Fruit fly (Drosophila melanogaster) Kc167 (cell line): ENCODE measurements around the gene CG9795.

Experiments
- Myc ChIP-seq: fragments of >200 bp; optimal IDR thresholded peaks from 2 replicates; lab custom pipeline; 2017; ENCODE audit warnings: missing external identifiers
- Sin3A ChIP-seq: fragments of >200 bp; optimal IDR thresholded peaks from 2 replicates; lab custom pipeline; 2018; ENCODE audit warnings: missing external identifiers
- h ChIP-seq: fragments of >200 bp; optimal IDR thresholded peaks from 3 replicates; lab custom pipeline; 2018; ENCODE audit warnings: missing external identifiers
- insv ChIP-seq: fragments of >200 bp; optimal IDR thresholded peaks from 3 replicates; lab custom pipeline; 2018; ENCODE audit warnings: missing external identifiers
- psq ChIP-seq: fragments of >200 bp; optimal IDR thresholded peaks from 2 replicates; lab custom pipeline; 2017; ENCODE audit warnings: missing external identifiers
- ttk ChIP-seq: sonication (Bioruptor generic); optimal IDR thresholded peaks from 2 replicates; lab custom pipeline; 2017; ENCODE audit warnings: missing external identifiers

CG9795 gene

DNA sequence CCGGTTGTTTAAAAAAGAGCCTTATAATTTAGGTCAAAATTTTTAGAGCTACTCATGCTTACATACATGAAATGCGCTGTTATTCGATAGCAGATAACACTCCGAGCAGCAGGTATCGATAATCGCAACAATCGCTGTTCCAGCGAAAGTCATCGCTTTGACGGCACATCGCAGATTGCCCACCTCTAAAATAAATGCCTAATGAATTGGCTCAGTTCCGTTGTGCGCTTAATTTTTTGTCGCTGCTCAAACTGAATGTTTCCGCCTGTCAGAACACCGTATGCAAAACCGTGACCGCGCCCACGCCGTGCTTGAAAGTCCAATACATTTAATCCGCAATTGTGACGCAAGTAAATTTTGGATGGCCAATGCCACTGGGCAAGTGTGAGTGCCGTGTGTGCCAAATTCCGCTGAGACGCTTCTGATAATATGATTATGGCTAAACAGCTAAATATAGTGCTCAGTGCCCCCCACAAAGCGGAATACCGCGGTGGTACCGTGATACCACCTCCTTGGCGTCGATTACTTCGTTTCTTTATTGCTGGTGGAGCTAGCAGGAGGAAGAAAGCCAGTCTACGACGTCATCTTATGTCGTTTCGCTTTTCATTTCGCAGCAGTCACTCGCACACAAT lies at the start of gene CG9795:
Gene CG9795, plus strand, starts transcription at position 177 of the 632 bp plus-strand sequence.
- TF ChIP-seq ttk (lab: Kevin White, UChicago) (no peak), Sin3A (no peak), h (lab: Kevin White, UChicago) (no peak), Myc (lab: Kevin White, UChicago) (no peak), insv (lab: Kevin White, UChicago) (no peak), psq (no peak)

DNA sequence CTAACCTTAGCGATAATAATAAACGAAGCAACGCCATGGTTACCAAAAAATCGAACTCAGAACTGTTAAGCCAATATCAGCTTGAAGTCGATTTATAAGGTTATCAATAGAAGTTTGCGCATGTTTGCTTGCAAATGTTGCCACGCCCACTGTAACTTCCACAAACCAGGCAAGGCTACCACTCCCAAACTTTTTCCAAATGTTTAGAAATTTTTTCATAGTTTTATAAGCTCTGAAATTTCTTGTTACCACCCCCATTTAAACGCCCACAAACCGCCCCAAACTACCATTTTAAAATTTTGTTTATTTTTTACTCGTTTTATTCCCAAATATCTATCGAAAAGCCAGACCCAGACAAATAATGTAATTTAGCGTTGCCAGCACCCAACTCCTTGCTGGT lies 41.7 kb upstream of the CG9795 start, which contains the start of gene flip:
Gene flip, minus strand, starts transcription at position 101 of the 400 bp plus-strand sequence.
- TF ChIP-seq Sin3A: no peak
- no peak for TF ChIP-seq psq
- no peak for TF ChIP-seq insv (lab: Kevin White, UChicago)
- TF ChIP-seq h (lab: Kevin White, UChicago): no peak
- no peak for TF ChIP-seq ttk (lab: Kevin White, UChicago)
- no peak for TF ChIP-seq Myc (lab: Kevin White, UChicago)

- TF ChIP-seq psq (no peak), ttk (lab: Kevin White, UChicago) (no peak), Sin3A (no peak), Myc (lab: Kevin White, UChicago) (no peak), insv (lab: Kevin White, UChicago) (no peak), h (lab: Kevin White, UChicago) (no peak)
These were observed 39.4 kb upstream of the CG9795 start, which contains the start of gene cpx for dm6 chr3R:4280062-4280461. TSS of gene cpx (plus strand) at chr3R:4280221.

DNA sequence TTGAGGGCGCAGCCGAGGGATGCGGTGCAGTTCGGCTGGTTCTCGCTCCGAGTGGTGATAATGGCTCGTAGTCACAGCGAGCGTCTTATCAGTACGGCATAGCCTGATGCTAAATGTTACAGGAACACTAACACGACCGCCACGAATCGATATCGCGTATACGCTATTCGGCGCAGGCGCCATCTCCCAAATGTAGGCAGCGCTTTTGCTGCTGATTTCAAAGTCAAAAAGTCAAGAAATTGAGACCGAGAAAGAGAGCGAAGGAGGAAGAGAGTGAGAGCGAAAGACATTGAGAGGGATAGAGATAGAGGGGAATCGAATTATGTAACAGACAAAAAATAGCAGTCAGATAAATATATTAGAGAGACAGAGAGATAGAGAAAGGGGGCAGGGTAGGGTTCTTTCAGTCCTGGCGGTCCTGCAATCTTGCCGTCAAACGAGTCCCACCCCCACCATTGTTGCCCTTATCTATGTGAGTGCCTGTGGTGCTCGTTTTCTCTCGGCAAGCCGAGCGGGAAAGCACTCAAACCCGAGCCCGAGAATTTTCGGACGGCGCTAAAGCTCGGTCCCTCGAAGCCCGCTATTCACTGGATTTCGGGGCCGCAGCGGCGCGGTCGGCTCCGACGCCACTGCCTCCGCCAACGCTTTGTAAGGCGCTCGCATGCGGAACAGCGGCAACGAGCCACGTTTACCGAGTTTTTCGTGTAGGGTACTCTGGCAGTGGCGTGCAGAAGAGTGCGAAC lies 38.2 kb upstream of the CG9795 start:
- TF ChIP-seq Myc (lab: Kevin White, UChicago): no peak

dm6 chr3R:4282207-4282606 lies 37.3 kb upstream of the CG9795 start:
- TF ChIP-seq h (lab: Kevin White, UChicago) (no peak), Sin3A (no peak), ttk (lab: Kevin White, UChicago) (no peak), insv (lab: Kevin White, UChicago) (no peak), psq (no peak), Myc (lab: Kevin White, UChicago) (no peak)

dm6 chr3R:4284376-4284953 lies 35.0 kb upstream of the CG9795 start:
- TF ChIP-seq h (lab: Kevin White, UChicago): no peak
- no peak for TF ChIP-seq insv (lab: Kevin White, UChicago)
- TF ChIP-seq Myc (lab: Kevin White, UChicago): no peak
- TF ChIP-seq Sin3A: no peak
- no peak for TF ChIP-seq psq
- TF ChIP-seq ttk (lab: Kevin White, UChicago): no peak

DNA sequence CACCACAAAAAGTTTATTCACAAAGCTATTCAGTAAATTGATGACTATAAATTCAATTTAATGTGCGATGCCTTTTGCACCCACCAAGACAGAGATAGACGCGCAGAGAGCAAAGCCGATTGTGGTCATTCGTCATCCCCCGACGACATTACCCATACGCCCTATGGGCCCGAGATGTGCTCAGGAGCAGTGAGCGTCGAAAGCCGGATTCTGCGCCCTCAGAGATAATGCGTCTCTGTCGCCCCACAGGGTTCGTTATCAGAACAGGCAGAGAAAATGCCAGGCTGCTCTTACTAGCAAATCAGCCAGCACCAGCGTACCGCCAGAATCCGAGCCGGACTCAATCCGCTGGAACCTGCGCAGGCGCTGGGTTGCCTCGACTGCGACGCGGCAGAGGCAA lies 28.2 kb upstream of the CG9795 start:
- TF ChIP-seq Sin3A (no peak), h (lab: Kevin White, UChicago) (no peak)

DNA sequence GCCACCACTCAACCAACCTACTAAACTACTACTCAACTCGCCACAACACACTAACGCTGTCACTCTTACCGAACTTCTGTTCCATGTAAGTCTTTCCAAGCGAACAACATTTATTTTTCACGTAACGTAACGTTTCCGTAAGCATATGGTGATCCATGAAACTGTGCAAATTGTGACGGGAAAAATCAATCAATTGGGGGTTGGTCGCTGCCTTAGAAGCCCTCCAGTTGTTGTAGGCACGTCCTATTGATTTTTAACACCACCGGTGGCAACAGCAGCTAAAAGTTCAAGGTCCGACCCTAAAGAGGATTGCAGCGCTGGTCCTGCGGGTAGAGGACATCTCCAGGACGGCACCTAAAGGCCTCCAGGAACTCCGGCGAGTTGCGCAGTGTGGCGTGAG lies 27.3 kb upstream of the CG9795 start:
- TF ChIP-seq Sin3A (no peak), ttk (lab: Kevin White, UChicago) (no peak), h (lab: Kevin White, UChicago) (no peak), psq (no peak), Myc (lab: Kevin White, UChicago) (no peak), insv (lab: Kevin White, UChicago) (no peak)

- no peak for TF ChIP-seq psq
- TF ChIP-seq Sin3A: no peak
- TF ChIP-seq Myc (lab: Kevin White, UChicago): no peak
- TF ChIP-seq insv (lab: Kevin White, UChicago): no peak
- TF ChIP-seq ttk (lab: Kevin White, UChicago): no peak
- TF ChIP-seq h (lab: Kevin White, UChicago): no peak
These were observed 24.8 kb upstream of the CG9795 start, which contains the start of gene Nepl11 for dm6 chr3R:4294689-4295088. TSS of gene Nepl11 (minus strand) at chr3R:4294840.

dm6 chr3R:4301485-4301884 lies 18.0 kb upstream of the CG9795 start:
- TF ChIP-seq Myc (lab: Kevin White, UChicago) (no peak), Sin3A (no peak), insv (lab: Kevin White, UChicago) (no peak), psq (no peak), ttk (lab: Kevin White, UChicago) (no peak), h (lab: Kevin White, UChicago) (no peak)

DNA sequence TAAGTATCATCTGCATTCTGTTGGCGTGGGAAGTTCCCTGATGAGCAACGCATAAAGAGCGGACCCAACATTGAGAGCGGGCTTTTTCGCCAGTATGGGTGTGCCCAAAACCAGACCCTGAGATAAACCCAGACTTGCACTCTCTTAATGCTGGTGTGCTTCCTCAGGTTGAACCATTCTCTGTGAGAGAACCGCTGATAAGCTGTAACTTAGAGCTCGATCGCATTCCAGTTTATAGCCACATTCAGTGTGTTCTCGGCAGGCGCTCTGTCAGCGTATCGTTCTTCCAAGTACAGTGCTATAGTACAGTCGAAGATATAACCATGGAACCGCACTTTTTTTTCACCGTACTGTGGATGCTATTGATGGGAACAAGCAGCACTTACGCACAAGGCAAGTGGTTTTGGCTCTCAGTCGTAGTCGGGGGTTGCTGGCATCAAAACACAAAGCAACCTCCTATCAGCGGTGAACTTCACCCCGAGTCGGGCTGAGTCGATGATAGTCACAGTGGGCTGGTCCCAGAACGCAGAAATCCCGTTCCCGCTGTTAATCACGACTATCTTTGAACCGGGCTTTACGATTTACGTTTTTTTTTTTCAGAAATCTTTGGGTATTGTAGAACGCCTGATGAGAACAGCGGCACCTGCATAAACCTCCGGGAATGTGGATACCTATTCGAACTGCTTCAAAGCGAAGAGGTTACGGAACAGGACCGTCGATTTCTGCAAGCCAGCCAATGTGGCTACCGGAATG lies 11.6 kb upstream of the CG9795 start, which contains the start of gene MP1:
Gene MP1, plus strand, starts transcription at position 245 of the 753 bp plus-strand sequence.
- no peak for TF ChIP-seq Sin3A
- no peak for TF ChIP-seq insv (lab: Kevin White, UChicago)

DNA sequence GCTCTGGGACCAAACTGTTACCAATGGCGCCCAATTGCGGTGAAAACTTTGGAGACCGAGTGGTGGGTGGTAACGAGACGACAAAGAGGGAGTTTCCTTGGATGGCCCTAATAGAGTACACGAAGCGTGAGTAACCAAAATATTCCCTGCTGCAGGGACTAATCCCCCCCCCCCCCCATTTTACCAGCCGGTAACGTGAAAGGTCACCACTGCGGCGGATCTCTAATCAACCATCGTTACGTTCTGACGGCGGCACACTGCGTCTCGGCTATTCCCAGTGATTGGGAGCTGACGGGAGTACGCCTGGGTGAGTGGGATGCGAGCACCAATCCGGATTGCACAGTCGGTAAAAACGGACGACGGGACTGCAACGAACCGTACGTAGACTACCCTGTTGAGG lies 10.8 kb upstream of the CG9795 start:
- TF ChIP-seq Myc (lab: Kevin White, UChicago) (no peak), psq (no peak), insv (lab: Kevin White, UChicago) (no peak), Sin3A (no peak), ttk (lab: Kevin White, UChicago) (no peak), h (lab: Kevin White, UChicago) (no peak)
